Fruit fly (Drosophila melanogaster) whole organism, embryonic: ENCODE data around the gene CG14958.

ENCODE experiments used
- CG32772 ChIP-seq: fragments of 200-800 bp; sonication (Bioruptor generic); IDR thresholded peaks from 2 replicates; pipeline ENCODE4 v1.3.6; 2022; ENCODE audit warnings: missing biosample characterization, missing genetic modification characterization
- Lpt ChIP-seq: fragments of >200 bp; optimal IDR thresholded peaks from 2 replicates; lab custom pipeline; 2018; ENCODE audit warnings: missing biosample characterization, missing genetic modification characterization
- MESR4 ChIP-seq: fragments of 200-800 bp; sonication (Bioruptor generic); optimal IDR thresholded peaks from 2 replicates; lab custom pipeline; 2018; ENCODE audit warnings: missing biosample characterization, mild to moderate bottlenecking, missing genetic modification characterization, moderate library complexity
- chif ChIP-seq, 2 experiments: fragments of 200-800 bp; sonication (Bioruptor generic); optimal IDR thresholded peaks; 3 replicates each; lab custom pipeline; 2016; ENCODE audit warnings: missing biosample characterization in 2 of 2, missing genetic modification characterization in 2 of 2
- gsb-n ChIP-seq: fragments of 200-800 bp; sonication (Bioruptor generic); optimal IDR thresholded peaks from 3 replicates; lab custom pipeline; 2018; ENCODE audit warnings: missing biosample characterization, mild to moderate bottlenecking, missing genetic modification characterization
- pan ChIP-seq, 4 experiments: fragments of >200 bp in 3 of 4; fragments of 200-800 bp in 1 of 4; sonication (Bioruptor generic) in 1 of 4; optimal IDR thresholded peaks in 3 of 4; IDR thresholded peaks in 1 of 4; 2 replicates each; pipeline versions ENCODE4 v1.3.6 to Lab custom; 2017 to 2022; ENCODE audit warnings: missing biosample characterization in 2 of 4, missing genetic modification characterization in 2 of 4, mixed read lengths in 1 of 4
- phol ChIP-seq: fragments of 200-800 bp; sonication (Bioruptor generic); optimal IDR thresholded peaks from 3 replicates; lab custom pipeline; 2018; ENCODE audit warnings: missing biosample characterization, mild to moderate bottlenecking, missing genetic modification characterization, moderate library complexity
- psq ChIP-seq: fragments of 200-800 bp; sonication (Bioruptor generic); optimal IDR thresholded peaks from 2 replicates; lab custom pipeline; 2017; ENCODE audit warnings: missing biosample characterization, missing genetic modification characterization
- pzg ChIP-seq: fragments of 200-800 bp; sonication (Bioruptor generic); optimal IDR thresholded peaks from 3 replicates; lab custom pipeline; 2018; ENCODE audit warnings: missing biosample characterization, mild to moderate bottlenecking, missing genetic modification characterization, moderate library complexity
- sd ChIP-seq: fragments of 200-800 bp; sonication (Bioruptor generic); optimal IDR thresholded peaks from 3 replicates; lab custom pipeline; 2018; ENCODE audit warnings: missing biosample characterization, mild to moderate bottlenecking, missing genetic modification characterization, moderate library complexity

DNA sequence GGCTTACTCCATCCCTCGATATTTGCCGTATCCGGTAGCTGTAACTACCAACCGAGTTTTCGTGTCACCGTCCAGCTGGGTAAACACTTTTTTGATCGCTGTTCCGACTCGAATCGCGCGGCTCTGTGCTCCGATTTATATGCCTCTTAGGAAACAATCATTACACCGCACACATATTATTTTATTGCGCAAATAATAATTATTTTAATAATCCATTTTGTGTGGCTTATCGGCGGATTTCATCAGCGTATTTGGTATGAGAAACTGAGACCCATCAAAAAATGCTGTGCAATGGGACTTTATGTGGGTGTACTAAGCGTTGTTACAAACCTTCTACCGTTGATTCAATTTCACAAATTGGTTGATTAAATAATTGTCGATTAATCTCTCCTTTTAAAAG is 13.3 kb downstream of the CG14958 start, which contains the start of gene CG32271:
- TF ChIP-seq sd (tag; lab: Kevin White, UChicago) (no peak), CG32772 (GFP tag; lab: Robert Waterston, UW) (no peak), phol (no peak), gsb-n (no peak), psq (GFP tag; lab: Kevin White, UChicago) (no peak), pan (optimal IDR thresholded peaks at IDR 0.05; lab: Kevin White, UChicago) (no peak), pan (GFP tag; optimal IDR thresholded peaks at IDR 0.05 in 1 of 2, IDR thresholded peaks at IDR 0.05 in 1 of 2) (no peak), Lpt (no peak), MESR4 (GFP tag; lab: Kevin White, UChicago) (no peak), chif (GFP tag; optimal IDR thresholded peaks at IDR 0.05; lab: Kevin White, UChicago) (no peak), pzg (GFP tag; lab: Kevin White, UChicago) (no peak)
